Worm (Caenorhabditis elegans) whole organism, late embryonic: ENCODE data around the gene xpo-1.

Experiments
- Y22D7AL.16 ChIP-seq: sonication (generic microtip); optimal IDR thresholded peaks from 2 replicates; lab custom pipeline; 2016; ENCODE audit warnings: missing genetic modification characterization, missing compliant biosample characterization
- ama-1 ChIP-seq: fragments of 150-350 bp; optimal IDR thresholded peaks from 2 replicates; lab custom pipeline; 2014
- ceh-45 ChIP-seq: fragments of 200-800 bp; sonication (Bioruptor generic); IDR thresholded peaks from 2 replicates; pipeline ENCODE4 v1.3.6; 2022; ENCODE audit warnings: missing genetic modification reagents, missing genetic modification characterization, missing compliant biosample characterization
- fkh-10 ChIP-seq: fragments of 150-350 bp; optimal IDR thresholded peaks from 2 replicates; lab custom pipeline; 2014; ENCODE audit warnings: missing biosample characterization, missing genetic modification reagents, missing genetic modification characterization
- nfya-1 ChIP-seq: sonication (generic microtip); optimal IDR thresholded peaks from 2 replicates; lab custom pipeline; 2017; ENCODE audit warnings: missing genetic modification characterization, mild to moderate bottlenecking, missing compliant biosample characterization, antibody characterized with exemption, moderate library complexity

DNA sequence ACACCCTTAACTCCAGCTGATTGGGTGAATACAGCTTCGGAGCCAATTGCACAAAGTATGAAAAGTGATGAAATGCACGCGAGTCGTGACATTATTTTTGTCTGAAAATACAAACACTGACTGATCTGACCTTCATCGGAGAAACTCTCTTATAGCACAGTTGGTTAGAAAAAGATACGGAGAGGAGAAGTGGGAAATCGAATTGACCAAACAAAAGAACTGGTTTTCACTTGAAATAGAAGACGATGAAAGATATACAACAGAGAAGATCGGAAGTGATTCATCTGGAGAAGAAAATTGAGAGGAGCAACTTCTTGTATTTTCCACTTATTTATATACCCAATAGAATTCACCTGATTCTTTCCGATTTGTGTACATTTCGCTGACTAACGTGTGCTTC is 32.9 kb downstream of the xpo-1 start, which contains the start of gene ttr-33:
- TF ChIP-seq fkh-10 (no peak), ama-1 (no peak), Y22D7AL.16 (no peak), nfya-1 (tag; lab: Kevin White, UChicago) (no peak), ceh-45 (no peak)
